Fruit fly (Drosophila melanogaster): ENCODE data around the gene bru3.

bru3 gene

DNA sequence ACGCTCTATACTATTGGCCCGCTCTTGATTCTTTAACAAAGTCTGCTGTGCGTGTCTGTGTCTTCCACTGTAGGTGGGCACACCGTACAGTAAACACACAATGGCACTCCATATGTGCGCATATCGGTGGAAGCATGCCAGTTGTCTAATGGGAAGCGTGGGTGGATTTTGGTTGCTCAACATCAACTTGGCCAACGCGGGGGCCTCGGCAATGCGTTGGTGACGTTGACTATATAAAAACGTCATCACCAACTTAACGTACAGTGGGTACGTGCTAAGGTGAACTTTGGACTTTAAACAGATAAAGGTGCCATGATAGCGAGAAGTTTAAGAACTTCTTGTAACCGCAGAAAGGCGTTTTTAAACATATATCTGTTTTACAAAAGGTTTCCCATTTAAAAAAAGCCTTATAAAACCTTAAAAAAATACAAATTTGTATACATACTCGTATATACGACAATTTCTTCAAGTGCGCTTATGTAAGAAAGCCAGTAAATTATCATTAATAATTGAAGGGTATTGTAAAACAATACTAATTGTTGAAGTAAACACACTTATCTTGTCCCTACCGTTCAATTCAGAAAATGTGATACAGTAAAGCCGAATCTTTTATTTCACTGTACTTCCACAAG, 323.5 kb downstream of the bru3 start (continued):
- TF ChIP-seq Aef1 (GFP tag; IDR thresholded peaks at IDR 0.05) = no peak; the same call in 2 of the 3 replicates
- peak; percentile 42 for TF ChIP-seq CG11723 (GFP tag; optimal IDR thresholded peaks at IDR 0.05)
- TF ChIP-seq CG18599 (GFP tag; optimal IDR thresholded peaks at IDR 0.05) = peak; percentile 63
- TF ChIP-seq CG12104 (GFP tag; optimal IDR thresholded peaks at IDR 0.05) = peak; percentile 68
- no peak for TF ChIP-seq trem (tag; optimal IDR thresholded peaks at IDR 0.05)
- TF ChIP-seq CG4854 (GFP tag; optimal IDR thresholded peaks at IDR 0.05) = peak; percentile 23
- no peak for TF ChIP-seq schlank (tag; optimal IDR thresholded peaks at IDR 0.05)
- peak; percentile 60 for TF ChIP-seq CG18619 (GFP tag; optimal IDR thresholded peaks at IDR 0.05)
- peak; percentile 46 for TF ChIP-seq D19A (tag; optimal IDR thresholded peaks at IDR 0.05)
- TF ChIP-seq CG10267 (tag; optimal IDR thresholded peaks at IDR 0.05) = peak; percentile 14
- TF ChIP-seq CG11093 (GFP tag; IDR thresholded peaks at IDR 0.05) = no peak
- no peak for TF ChIP-seq HLH3B (GFP tag; IDR thresholded peaks at IDR 0.05)
- TF ChIP-seq unc-4 (GFP tag; IDR thresholded peaks at IDR 0.05; ENCODE audit: partially characterized antibody) = no peak
- no peak for TF ChIP-seq jing (GFP tag; optimal IDR thresholded peaks at IDR 0.05)
- TF ChIP-seq CG4328 (GFP tag; optimal IDR thresholded peaks at IDR 0.05) = no peak
- TF ChIP-seq Tbp (GFP tag; optimal IDR thresholded peaks at IDR 0.05) = no peak
- TF ChIP-seq CG4707 (GFP tag; optimal IDR thresholded peaks at IDR 0.05) = no peak
- TF ChIP-seq CoRest (tag; optimal IDR thresholded peaks at IDR 0.05) = peak; percentile 67
- peak; percentile 63 for TF ChIP-seq CG7786 (GFP tag; optimal IDR thresholded peaks at IDR 0.05)
- TF ChIP-seq Sox102F (GFP tag; optimal IDR thresholded peaks at IDR 0.05) = peak; percentile 23
- TF ChIP-seq CG3995 (GFP tag; optimal IDR thresholded peaks at IDR 0.05) = peak; percentile 0
- no peak for TF ChIP-seq tup (GFP tag; optimal IDR thresholded peaks at IDR 0.05)
- no peak for TF ChIP-seq cato (GFP tag; optimal IDR thresholded peaks at IDR 0.05; ENCODE audit: borderline replicate concordance)
- no peak for TF ChIP-seq run (tag; optimal IDR thresholded peaks at IDR 0.05)
- peak; percentile 56 for TF ChIP-seq Hmr (GFP tag; optimal IDR thresholded peaks at IDR 0.05)
- TF ChIP-seq Bgb (GFP tag; IDR thresholded peaks at IDR 0.05; ENCODE audit: partially characterized antibody) = no peak
- TF ChIP-seq twi (tag; optimal IDR thresholded peaks at IDR 0.05) = no peak
- peak; percentile 60 for TF ChIP-seq CG13894 (tag; optimal IDR thresholded peaks at IDR 0.05)
- TF ChIP-seq Ets97D (GFP tag; optimal IDR thresholded peaks at IDR 0.05) = no peak
- peak; percentile 55 for TF ChIP-seq CG6765 (GFP tag; optimal IDR thresholded peaks at IDR 0.05)
- TF ChIP-seq Scr (GFP tag; IDR thresholded peaks at IDR 0.05; ENCODE audit: partially characterized antibody) = no peak
- TF ChIP-seq mam (GFP tag; optimal IDR thresholded peaks at IDR 0.05) = peak; percentile 51
- TF ChIP-seq CG4424 (GFP tag; optimal IDR thresholded peaks at IDR 0.05) = peak; percentile 37
- TF ChIP-seq CG17385 (GFP tag; optimal IDR thresholded peaks at IDR 0.05) = peak; percentile 33
- TF ChIP-seq bowl (GFP tag; IDR thresholded peaks at IDR 0.05) = no peak
- peak; percentile 49 for TF ChIP-seq CG17359 (tag; optimal IDR thresholded peaks at IDR 0.05)
- no peak for TF ChIP-seq Mes4 (GFP tag; optimal IDR thresholded peaks at IDR 0.05)
- no peak for TF ChIP-seq HmgD (GFP tag; optimal IDR thresholded peaks at IDR 0.05)
- no peak for TF ChIP-seq ttk (GFP tag; IDR thresholded peaks at IDR 0.05)
- TF ChIP-seq CG2120 (GFP tag; optimal IDR thresholded peaks at IDR 0.05) = peak; percentile 78
- TF ChIP-seq CG14050 (GFP tag; IDR thresholded peaks at IDR 0.05) = no peak
- no peak for TF ChIP-seq CG12299 (tag; optimal IDR thresholded peaks at IDR 0.05)
- TF ChIP-seq inv (GFP tag; IDR thresholded peaks at IDR 0.05; ENCODE audit: partially characterized antibody) = no peak
- no peak for TF ChIP-seq B-H1 (GFP tag; IDR thresholded peaks at IDR 0.05)
- peak; percentile 17 for TF ChIP-seq CG6254 (GFP tag; optimal IDR thresholded peaks at IDR 0.05)
- TF ChIP-seq chinmo (GFP tag; IDR thresholded peaks at IDR 0.05; ENCODE audit: partially characterized antibody) = peak; percentile 64; the same call in 1 of the 4 replicates
- TF ChIP-seq sqz (GFP tag; optimal IDR thresholded peaks at IDR 0.05) = no peak
- peak; percentile 68; the same call in 2 of the 3 replicates for TF ChIP-seq dysf (GFP tag; IDR thresholded peaks at IDR 0.05)
- TF ChIP-seq hkb (optimal IDR thresholded peaks at IDR 0.05) = no peak
- peak; percentile 59 for TF ChIP-seq hkb (GFP tag; IDR thresholded peaks at IDR 0.05)

Data from whole organism, embryonic.